Worm (Caenorhabditis elegans): Measurements from ENCODE around the gene oig-5.

ce11 chrIV:14773280-14774071 lies 33.5 kb upstream of the oig-5 start, which contains the start of gene Y57G11C.36:
- TF ChIP-seq snpc-4 (tag; optimal IDR thresholded peaks at IDR 0.05) (no peak), nfya-1 (tag; optimal IDR thresholded peaks at IDR 0.05; ENCODE audit: insufficient read depth) (no peak), pha-4 (tag; optimal IDR thresholded peaks at IDR 0.05) (no peak), lin-39 (tag; optimal IDR thresholded peaks at IDR 0.05) (no peak), jun-1 (tag; optimal IDR thresholded peaks at IDR 0.05) (no peak), nhr-77 (tag; optimal IDR thresholded peaks at IDR 0.05) (no peak), zag-1 (tag; optimal IDR thresholded peaks at IDR 0.05) (no peak), nhr-23 (tag; optimal IDR thresholded peaks at IDR 0.05) (no peak)
